Fruit fly (Drosophila melanogaster): ENCODE data around the gene CBP.

The CBP gene

DNA sequence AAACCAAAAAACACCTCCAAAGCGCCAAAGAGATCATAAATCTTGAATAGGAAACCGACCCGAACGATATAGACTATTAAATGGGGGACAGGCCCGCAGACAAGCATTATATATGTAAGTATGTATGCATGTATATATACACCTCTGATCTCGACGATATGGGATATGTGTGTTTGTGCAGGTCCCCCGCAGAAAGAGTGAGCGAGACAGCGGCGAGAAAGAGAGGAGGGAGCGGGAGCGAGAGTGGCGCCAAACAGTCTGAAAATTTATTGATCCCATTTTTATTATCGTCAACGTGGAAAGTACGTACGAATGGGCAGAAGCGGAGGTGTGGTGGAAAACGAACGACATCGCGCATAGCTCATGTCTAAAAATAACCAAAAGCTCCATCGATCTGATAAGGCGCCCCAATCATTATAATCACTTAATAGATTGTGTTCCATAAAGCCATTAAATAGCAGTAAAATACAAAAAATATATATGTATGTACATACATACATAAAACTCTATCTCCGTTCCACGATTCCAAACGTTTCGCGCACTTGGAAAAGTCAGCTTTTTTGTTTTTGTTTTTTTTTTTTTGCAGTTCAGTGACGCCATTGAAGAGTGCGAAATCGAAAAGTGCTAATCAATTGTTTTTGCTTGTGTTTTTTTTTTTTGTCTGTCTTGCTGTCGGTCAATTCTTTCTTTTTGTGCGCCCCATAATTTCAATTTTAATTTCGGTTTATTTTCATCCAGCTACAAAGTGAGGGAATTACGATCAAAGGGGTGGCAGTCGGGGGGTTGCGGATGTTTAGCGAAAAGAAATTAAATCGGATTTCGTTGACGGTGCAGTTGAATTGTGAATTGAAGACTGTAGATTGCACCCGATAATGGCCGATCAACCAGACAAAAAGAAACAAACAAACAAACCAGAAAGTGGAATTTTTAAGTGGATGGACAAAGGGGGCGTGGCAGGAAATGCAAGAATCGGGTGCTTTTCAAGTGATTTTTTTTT, 19.6 kb upstream of the CBP start:
- TF ChIP-seq Pif1B (GFP tag; optimal IDR thresholded peaks at IDR 0.05) (no peak), CG8301 (tag; optimal IDR thresholded peaks at IDR 0.05) (no peak), CG12605 (GFP tag; IDR thresholded peaks at IDR 0.05) (no peak), CG8159 (tag; optimal IDR thresholded peaks at IDR 0.05) (no peak), CG14655 (GFP tag; optimal IDR thresholded peaks at IDR 0.05) (no peak), CG10348 (GFP tag; IDR thresholded peaks at IDR 0.05) (no peak), CG32121 (GFP tag; IDR thresholded peaks at IDR 0.05) (no peak), gl (tag; optimal IDR thresholded peaks at IDR 0.05) (no peak), fd96Ca (GFP tag; IDR thresholded peaks at IDR 0.05) (no peak), Snoo (tag; optimal IDR thresholded peaks at IDR 0.05) (no peak), CG9948 (tag; optimal IDR thresholded peaks at IDR 0.05) (no peak)

DNA sequence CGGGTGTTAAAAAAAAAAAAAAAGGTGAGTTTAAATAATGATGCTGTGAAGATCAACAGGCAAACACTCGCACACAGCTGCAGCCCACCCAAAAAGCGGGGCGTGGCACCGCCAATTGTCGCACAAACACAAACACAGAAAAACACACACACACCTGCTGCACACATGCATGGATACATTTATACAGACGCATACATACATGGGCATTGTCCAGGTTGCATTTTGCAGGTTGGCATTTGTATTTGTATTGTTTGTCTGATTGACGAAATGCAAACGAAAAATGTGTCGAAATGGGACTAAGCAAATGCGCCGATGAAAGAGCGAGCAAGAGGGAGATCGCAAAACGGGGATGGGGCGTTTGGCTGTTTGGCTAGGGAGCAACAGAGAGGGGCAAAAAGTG, 18.7 kb upstream of the CBP start:
- TF ChIP-seq CG8159 (tag; optimal IDR thresholded peaks at IDR 0.05) (no peak), EcR (GFP tag; optimal IDR thresholded peaks at IDR 0.05) (no peak), Snoo (tag; optimal IDR thresholded peaks at IDR 0.05) (no peak), fd96Ca (GFP tag; IDR thresholded peaks at IDR 0.05) (no peak)

DNA sequence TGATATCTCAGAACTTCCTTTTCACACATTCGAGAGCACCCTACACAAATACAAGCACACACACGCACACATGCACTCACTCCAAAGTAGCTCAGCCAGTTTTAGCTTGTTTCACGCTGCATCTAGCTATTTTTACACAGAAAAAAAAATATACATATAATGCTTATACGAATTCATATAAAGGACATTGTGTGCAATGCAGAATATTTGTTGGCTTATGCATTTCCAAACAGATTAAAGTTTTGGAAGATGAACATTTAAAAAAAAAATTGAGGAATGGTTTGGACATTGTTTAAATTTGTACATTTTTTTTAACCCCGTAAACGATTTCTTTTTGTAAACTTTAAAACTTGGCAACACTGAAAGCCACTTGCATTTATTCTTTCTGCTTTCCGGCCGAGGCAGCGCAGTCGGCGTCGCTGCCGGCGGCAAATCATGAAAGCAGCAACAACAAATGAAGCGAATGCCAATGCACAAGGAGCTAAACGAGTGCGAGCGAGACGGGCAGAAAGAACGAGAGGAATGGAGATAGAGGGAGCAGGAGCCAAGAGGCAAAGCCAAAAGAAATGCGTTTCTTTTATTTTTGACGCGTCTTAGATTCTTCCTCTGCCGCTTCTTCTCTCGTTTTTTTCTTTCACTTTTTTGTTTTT, 18.0 kb upstream of the CBP start:
- no peak for TF ChIP-seq EcR (GFP tag; optimal IDR thresholded peaks at IDR 0.05)
- no peak for TF ChIP-seq CG10348 (GFP tag; IDR thresholded peaks at IDR 0.05)
- peak; percentile 88 for TF ChIP-seq CG9948 (tag; optimal IDR thresholded peaks at IDR 0.05)
- peak; percentile 93 for TF ChIP-seq CG14655 (GFP tag; optimal IDR thresholded peaks at IDR 0.05)
- TF ChIP-seq CG15710 (tag; optimal IDR thresholded peaks at IDR 0.05): peak; percentile 86
- peak; percentile 85 for TF ChIP-seq CG8301 (tag; optimal IDR thresholded peaks at IDR 0.05)
- TF ChIP-seq CG8159 (tag; optimal IDR thresholded peaks at IDR 0.05): peak; percentile 89
- peak; percentile 52 for TF ChIP-seq CG32121 (GFP tag; IDR thresholded peaks at IDR 0.05)
- TF ChIP-seq gl (tag; optimal IDR thresholded peaks at IDR 0.05): peak; percentile 55
- peak; percentile 86 for TF ChIP-seq D1 (tag; optimal IDR thresholded peaks at IDR 0.05)
- no peak for TF ChIP-seq CG12605 (GFP tag; IDR thresholded peaks at IDR 0.05)
- peak; percentile 63 for TF ChIP-seq Pif1B (GFP tag; optimal IDR thresholded peaks at IDR 0.05)
- no peak; the same call in 1 of the 2 replicates for TF ChIP-seq Ets98B (GFP tag; IDR thresholded peaks at IDR 0.05)
- TF ChIP-seq rn (GFP tag; IDR thresholded peaks at IDR 0.05): no peak
- TF ChIP-seq Snoo (tag; optimal IDR thresholded peaks at IDR 0.05): peak; percentile 81
- TF ChIP-seq CG17806 (tag; optimal IDR thresholded peaks at IDR 0.05): peak; percentile 88
- TF ChIP-seq CG34367 (tag; optimal IDR thresholded peaks at IDR 0.05): peak; percentile 85
- peak; percentile 47 for TF ChIP-seq CG4496 (GFP tag; IDR thresholded peaks at IDR 0.05)
- peak; percentile 52 for TF ChIP-seq CG13204 (GFP tag; optimal IDR thresholded peaks at IDR 0.05)
- peak; percentile 76 for TF ChIP-seq Pif1A (GFP tag; optimal IDR thresholded peaks at IDR 0.05)
- TF ChIP-seq fd96Ca (GFP tag; IDR thresholded peaks at IDR 0.05): 0 out of 3 replicates have a peak, but pooled peaks have one; percentile 55

DNA sequence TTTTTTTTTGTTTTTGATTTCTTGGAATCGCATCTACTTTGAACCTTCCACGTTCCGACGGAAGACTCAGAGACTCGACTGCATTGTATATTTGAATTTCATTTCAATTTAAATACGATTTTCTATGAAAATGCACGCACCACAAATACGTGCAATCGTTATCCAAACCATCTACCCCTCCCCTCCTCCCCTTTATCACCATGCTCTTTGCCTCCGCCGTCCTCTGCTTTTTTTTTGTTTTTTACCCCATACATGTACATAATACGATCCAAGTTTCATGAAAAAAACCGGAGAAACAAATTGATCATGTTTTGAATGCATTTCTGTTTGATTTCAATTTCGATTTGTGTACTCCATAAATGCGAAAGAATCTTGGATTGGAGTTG, 17.5 kb upstream of the CBP start:
- TF ChIP-seq CG4496 (GFP tag; IDR thresholded peaks at IDR 0.05): no peak
- no peak for TF ChIP-seq gl (tag; optimal IDR thresholded peaks at IDR 0.05)
- TF ChIP-seq CG12605 (GFP tag; IDR thresholded peaks at IDR 0.05): peak; percentile 32; the same call in 1 of the 2 replicates
- no peak for TF ChIP-seq CG10348 (GFP tag; IDR thresholded peaks at IDR 0.05)
- no peak for TF ChIP-seq CG8301 (tag; optimal IDR thresholded peaks at IDR 0.05)
- TF ChIP-seq CG8159 (tag; optimal IDR thresholded peaks at IDR 0.05): no peak

DNA sequence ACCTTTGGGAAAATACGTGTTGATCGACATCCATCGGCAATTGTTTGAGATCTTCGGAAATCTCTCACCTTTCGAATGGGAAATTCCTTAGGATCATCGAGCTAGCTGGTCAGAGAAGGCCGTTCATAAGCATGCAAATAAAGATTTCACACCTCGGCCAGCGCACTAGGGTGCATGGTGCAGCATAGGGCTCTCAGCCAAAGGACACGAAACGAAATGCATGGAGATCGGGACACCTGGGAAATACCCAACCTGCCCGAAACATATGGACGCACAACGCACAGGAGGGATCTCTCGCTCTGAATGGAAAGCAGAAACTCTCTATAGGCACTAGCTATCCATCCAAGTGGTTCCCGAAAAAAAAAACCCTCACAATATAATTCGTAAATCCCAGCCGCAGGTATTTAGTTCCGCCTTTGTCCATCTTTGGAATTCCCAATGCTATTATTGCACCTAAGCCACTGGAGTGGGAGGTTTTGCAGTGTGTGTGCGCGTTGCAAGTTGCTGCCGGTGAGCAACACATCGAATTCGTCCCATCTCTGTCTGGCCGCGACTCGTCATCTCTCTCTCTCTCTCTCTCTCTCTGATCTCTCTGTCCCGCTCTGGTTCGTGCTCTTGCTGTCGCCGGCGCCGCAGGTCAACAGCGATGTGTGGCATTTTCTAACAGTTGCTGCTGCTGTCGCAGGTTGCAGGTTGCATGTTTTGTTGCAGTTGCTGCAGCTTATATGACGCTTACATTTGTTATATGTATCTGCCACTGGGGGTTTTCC, 16.5 kb upstream of the CBP start:
- TF ChIP-seq Ets98B (GFP tag; IDR thresholded peaks at IDR 0.05): 0 out of 2 replicates have a peak, but pooled peaks have one; percentile 22
- 0 out of 2 replicates have a peak, but pooled peaks have one; percentile 9 for TF ChIP-seq CG32121 (GFP tag; IDR thresholded peaks at IDR 0.05)
- no peak for TF ChIP-seq D1 (tag; optimal IDR thresholded peaks at IDR 0.05)
- TF ChIP-seq Pif1A (GFP tag; optimal IDR thresholded peaks at IDR 0.05): no peak
- TF ChIP-seq CG17806 (tag; optimal IDR thresholded peaks at IDR 0.05): no peak
- no peak for TF ChIP-seq CG34367 (tag; optimal IDR thresholded peaks at IDR 0.05)
- no peak for TF ChIP-seq CG14655 (GFP tag; optimal IDR thresholded peaks at IDR 0.05)
- TF ChIP-seq gl (tag; optimal IDR thresholded peaks at IDR 0.05): no peak
- 0 out of 3 replicates have a peak, but pooled peaks have one; percentile 15 for TF ChIP-seq fd96Ca (GFP tag; IDR thresholded peaks at IDR 0.05)
- TF ChIP-seq CG13204 (GFP tag; optimal IDR thresholded peaks at IDR 0.05): no peak
- TF ChIP-seq CG12605 (GFP tag; IDR thresholded peaks at IDR 0.05): no peak
- TF ChIP-seq CG4496 (GFP tag; IDR thresholded peaks at IDR 0.05): peak; percentile 27; the same call in 1 of the 3 replicates
- TF ChIP-seq CG8159 (tag; optimal IDR thresholded peaks at IDR 0.05): no peak
- TF ChIP-seq Snoo (tag; optimal IDR thresholded peaks at IDR 0.05): no peak
